Worm (Caenorhabditis elegans): ENCODE results near the gene Y69E1A.8.
"Not testable (repeated sequence)": the region's sequence is repeated elsewhere in the genome, so short reads cannot be mapped to it uniquely, and the experiment has no call there.

Y69E1A.8 gene

ce11 chrIV:10966359-10966758 is at the start of gene Y69E1A.8, which contains the start of gene aqp-3:
Gene Y69E1A.8 (plus strand): TSS chrIV:10966604.
Gene aqp-3 (minus strand): TSS chrIV:10966459.
- no peak for TF ChIP-seq unc-62 (GFP tag; optimal IDR thresholded peaks at IDR 0.05)

- TF ChIP-seq unc-62 (GFP tag; optimal IDR thresholded peaks at IDR 0.05): no peak
Observed at ce11 chrIV:10918877-10919560, 47.4 kb upstream of the Y69E1A.8 start.

DNA sequence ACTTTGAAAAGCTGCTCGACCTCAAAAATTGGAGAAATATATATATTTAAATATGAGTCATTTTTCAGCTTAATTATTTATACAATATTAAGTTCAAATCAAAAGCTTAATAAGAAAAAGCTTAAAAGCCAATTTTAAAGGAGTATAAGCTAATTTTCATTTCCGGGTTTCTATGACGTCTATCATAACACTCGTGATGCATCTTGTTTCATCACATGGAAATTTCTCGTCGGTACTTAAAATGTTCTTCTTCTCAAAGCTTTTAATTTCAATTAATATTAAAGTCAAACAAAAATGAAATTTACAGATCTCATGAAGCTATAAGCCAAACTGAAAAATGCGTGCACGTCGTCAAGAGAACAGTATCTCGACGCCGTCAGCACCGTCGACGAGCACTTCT is 46.6 kb upstream of the Y69E1A.8 start, which contains the start of gene rbr-2:
Gene rbr-2 (plus strand): TSS at position 301 of the 400 bp plus-strand sequence.
- TF ChIP-seq unc-62 (GFP tag; optimal IDR thresholded peaks at IDR 0.05): no peak

DNA sequence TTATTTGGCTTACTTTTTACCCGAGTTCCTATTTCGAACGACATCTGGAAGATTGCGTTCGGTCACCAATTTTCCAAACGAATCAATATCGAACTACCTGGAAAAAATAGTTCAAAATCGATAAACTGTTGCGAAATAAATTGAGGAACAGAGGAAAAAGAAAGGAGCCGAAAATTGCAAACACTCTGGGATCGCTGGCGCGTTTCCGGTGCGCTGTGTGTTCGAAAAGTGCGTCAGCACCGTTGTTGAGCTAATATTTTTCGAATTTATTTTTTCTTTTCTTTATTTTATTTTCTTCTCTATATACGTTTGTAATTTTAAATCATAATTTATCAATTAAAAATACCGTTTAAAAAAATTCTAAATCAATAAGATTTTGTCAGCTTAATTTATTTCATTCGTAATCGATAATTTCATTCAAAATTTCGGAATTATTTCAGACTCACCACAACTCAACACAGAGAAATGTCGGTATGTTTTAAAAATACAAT is 33.3 kb upstream of the Y69E1A.8 start, which contains the start of the genes dnc-1 and lsm-7:
Gene dnc-1 (minus strand): TSS at position 142 of the 491 bp plus-strand sequence.
Gene lsm-7 (plus strand): TSS at position 441 of the 491 bp plus-strand sequence.
- no peak for TF ChIP-seq unc-62 (GFP tag; optimal IDR thresholded peaks at IDR 0.05)

DNA sequence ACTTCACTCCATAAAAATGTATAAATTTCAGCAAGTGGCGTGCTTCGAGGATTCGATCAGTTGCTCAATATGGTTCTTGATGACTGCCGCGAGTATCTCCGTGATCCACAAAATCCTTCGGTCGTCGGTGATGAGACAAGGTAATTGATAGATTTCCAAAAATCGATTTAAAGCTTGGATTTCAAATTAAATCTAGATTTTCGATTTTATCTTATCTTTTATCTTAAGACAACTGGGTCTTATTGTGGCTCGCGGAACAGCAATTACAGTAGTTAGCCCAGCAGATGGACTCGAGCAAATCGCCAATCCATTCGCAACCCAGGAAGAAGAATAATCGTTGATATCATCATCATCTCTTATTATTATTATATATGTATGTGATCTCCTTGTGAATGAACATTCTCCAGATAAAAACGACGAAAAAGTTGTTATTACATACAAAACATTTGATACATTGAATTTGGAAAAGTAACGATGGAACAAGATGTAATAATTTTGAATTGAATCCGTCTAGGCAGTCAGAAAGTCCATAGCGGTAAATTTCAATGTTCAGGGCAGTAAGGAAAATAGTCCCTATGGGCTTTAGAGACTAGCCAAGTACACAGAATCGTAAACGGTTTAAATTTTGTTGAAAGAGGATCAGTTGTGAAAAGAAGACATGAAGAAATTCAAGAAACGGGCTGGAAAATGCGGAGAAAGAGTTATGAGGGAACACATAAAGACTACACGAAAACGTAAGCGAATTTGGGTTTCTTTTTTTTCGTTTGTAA is 32.4 kb upstream of the Y69E1A.8 start:
- TF ChIP-seq unc-62 (GFP tag; optimal IDR thresholded peaks at IDR 0.05): no peak

DNA sequence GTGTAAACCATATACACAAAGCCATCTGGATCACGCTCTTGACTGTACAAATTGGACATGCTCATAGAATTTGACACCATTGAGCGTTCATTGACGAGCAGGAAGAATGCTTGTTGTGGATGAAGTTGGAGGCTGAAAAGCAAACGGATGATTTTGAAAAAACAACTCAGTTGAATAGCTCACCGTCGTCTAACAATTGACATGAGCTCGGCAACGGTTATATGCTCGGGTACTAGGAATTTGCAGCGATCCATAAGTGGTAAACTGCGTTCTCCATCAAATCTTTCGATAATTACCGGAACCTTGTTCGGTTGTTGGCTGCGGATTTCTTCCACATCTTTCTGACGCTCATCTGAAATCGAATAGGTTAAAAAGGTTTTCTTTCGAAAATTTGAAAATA is 31.6 kb upstream of the Y69E1A.8 start:
- TF ChIP-seq unc-62 (GFP tag; optimal IDR thresholded peaks at IDR 0.05): no peak

DNA sequence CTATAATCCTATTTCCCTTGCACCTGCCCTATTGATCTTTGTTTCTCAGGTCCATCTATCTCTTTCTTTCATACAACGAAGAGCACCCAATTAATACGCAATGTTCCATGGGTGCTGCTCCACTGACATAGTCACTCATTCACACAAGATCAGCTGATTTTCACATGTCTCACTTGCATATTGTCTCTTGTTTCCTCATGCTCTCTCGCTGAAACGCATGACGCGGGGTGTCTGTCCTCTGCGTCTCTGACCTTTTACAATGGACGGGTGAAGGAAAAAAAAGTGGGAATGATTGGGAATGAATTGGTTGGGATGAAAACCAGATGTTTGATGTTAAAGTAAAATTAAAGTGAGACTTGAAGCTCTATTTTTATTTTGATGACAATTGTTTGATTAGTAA is 31.1 kb upstream of the Y69E1A.8 start:
- TF ChIP-seq unc-62 (GFP tag; optimal IDR thresholded peaks at IDR 0.05): no peak

ce11 chrIV:10935853-10936491 is 30.4 kb upstream of the Y69E1A.8 start, which contains the start of gene lgg-2:
Gene lgg-2 (minus strand): TSS chrIV:10935903.
- TF ChIP-seq unc-62 (GFP tag; optimal IDR thresholded peaks at IDR 0.05): no peak

DNA sequence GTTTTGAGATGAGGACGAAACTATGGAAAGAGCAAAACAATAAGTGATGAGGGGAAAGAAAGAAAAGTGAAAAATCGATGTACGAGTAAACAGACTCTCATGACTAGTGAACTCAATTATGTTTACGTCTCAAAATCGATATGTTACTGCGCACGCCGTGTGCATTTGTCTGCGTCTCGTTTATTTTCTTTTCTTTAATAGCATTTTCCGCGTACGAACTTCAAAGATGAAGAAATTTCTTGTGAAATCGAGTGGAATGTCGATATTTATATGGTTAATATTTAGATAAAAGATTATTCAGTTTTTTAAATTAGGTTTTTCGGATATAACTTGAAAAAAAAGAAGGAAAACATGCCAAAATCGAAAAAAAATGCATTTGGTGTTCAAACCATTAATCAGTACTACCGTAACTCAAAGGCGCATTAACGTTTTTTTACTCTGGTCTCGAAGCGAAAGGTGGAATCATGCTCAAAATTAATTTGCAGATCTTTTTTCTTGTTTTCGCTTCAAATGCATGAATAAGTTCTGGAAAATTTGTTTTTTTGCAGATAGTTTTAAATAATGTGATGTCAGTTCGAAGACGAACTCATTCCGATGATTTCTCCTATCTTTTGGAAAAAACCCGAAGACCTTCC is 29.4 kb upstream of the Y69E1A.8 start, which contains the start of gene fic-1:
Gene fic-1 (plus strand): TSS at position 549 of the 635 bp plus-strand sequence.
- TF ChIP-seq unc-62 (GFP tag; optimal IDR thresholded peaks at IDR 0.05): no peak

ce11 chrIV:10948797-10949196 is 17.6 kb upstream of the Y69E1A.8 start, which contains the start of gene Y69E1A.1:
Gene Y69E1A.1 (minus strand): TSS chrIV:10948897.
- no peak for TF ChIP-seq unc-62 (GFP tag; optimal IDR thresholded peaks at IDR 0.05)

ce11 chrIV:10949510-10949909 is 16.9 kb upstream of the Y69E1A.8 start, which contains the start of gene nsph-3.1:
Gene nsph-3.1 (plus strand): TSS chrIV:10949810.
- TF ChIP-seq unc-62 (GFP tag; optimal IDR thresholded peaks at IDR 0.05): no peak

- TF ChIP-seq unc-62 (GFP tag; optimal IDR thresholded peaks at IDR 0.05): no peak
Observed at ce11 chrIV:10950363-10951214, 15.8 kb upstream of the Y69E1A.8 start.

ce11 chrIV:10951997-10952396 is 14.4 kb upstream of the Y69E1A.8 start, which contains the start of gene Y69E1A.3:
Gene Y69E1A.3 (plus strand): TSS chrIV:10952297.
- TF ChIP-seq unc-62 (GFP tag; optimal IDR thresholded peaks at IDR 0.05): no peak

DNA sequence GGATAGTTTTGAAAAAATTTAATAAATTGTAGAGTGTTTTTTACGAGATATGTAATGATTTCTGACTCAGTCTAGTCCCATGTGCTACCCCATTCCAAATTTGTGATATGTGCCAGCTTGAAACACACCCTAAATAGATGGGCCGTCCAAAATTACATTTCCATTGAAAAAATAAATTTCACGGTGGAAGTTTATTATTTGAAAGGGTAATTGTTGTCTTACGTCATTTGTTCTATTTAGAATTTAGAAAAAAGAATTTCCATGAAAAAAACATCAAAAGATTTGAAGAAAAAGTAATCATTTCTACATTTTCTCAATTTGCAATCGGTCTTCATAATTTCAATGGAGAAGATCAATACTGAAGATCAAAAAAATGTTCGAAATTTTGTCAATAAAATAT is 11.4 kb upstream of the Y69E1A.8 start, which contains the start of gene Y69E1A.4:
Gene Y69E1A.4 (plus strand): TSS at position 301 of the 400 bp plus-strand sequence.
- not testable (repeated sequence) for TF ChIP-seq unc-62 (GFP tag; optimal IDR thresholded peaks at IDR 0.05)

All from whole organism, dauer.